Worm (Caenorhabditis elegans) whole organism, early embryonic: Measurements from ENCODE around the gene his-32.

Experiments
- F13C5.2 ChIP-seq: sonication (generic microtip); optimal IDR thresholded peaks from 2 replicates; lab custom pipeline; 2017; ENCODE audit warnings: mild to moderate bottlenecking, missing genetic modification characterization, inconsistent platforms, missing compliant biosample characterization
- aly-1 ChIP-seq: sonication (generic microtip); optimal IDR thresholded peaks from 2 replicates; lab custom pipeline; 2016; ENCODE audit warnings: missing genetic modification characterization, missing compliant biosample characterization
- ama-1 ChIP-seq: fragments of 150-350 bp; optimal IDR thresholded peaks from 2 replicates; lab custom pipeline; 2014
- flt-1 ChIP-seq: fragments of 200-800 bp; sonication (Bioruptor generic); IDR thresholded peaks from 2 replicates; pipeline ENCODE4 v1.3.6; 2022; ENCODE audit warnings: missing genetic modification characterization, missing compliant biosample characterization
- hnd-1 ChIP-seq: sonication (generic microtip); optimal IDR thresholded peaks from 2 replicates; lab custom pipeline; 2016; ENCODE audit warnings: missing genetic modification characterization, missing compliant biosample characterization
- scrt-1 ChIP-seq: fragments of 200-800 bp; sonication (Bioruptor generic); IDR thresholded peaks from 2 replicates; pipeline ENCODE4 v1.3.6; 2022; ENCODE audit warnings: missing genetic modification characterization, missing compliant biosample characterization

ce11 chrIV:8376923-8377322, 42.8 kb downstream of the his-32 start:
- TF ChIP-seq ama-1 (lab: Kevin White, UChicago) (no peak), hnd-1 (no peak), F13C5.2 (tag; lab: Kevin White, UChicago) (no peak), flt-1 (GFP tag; lab: Robert Waterston, UW) (no peak), scrt-1 (GFP tag; lab: Robert Waterston, UW) (no peak), aly-1 (tag; lab: Kevin White, UChicago) (no peak)
